Fruit fly (Drosophila melanogaster) whole organism, embryonic: ENCODE measurements around the gene Rnmt.

Experiments used
- Atf-2 ChIP-seq: fragments of 200-800 bp; sonication (Bioruptor generic); optimal IDR thresholded peaks from 2 replicates; lab custom pipeline; 2016; ENCODE audit warnings: missing biosample characterization, missing genetic modification characterization
- C15 ChIP-seq: fragments of 200-800 bp; sonication (Bioruptor generic); IDR thresholded peaks from 3 replicates; pipeline ENCODE4 v1.3.6; 2022; ENCODE audit warnings: missing biosample characterization, missing genetic modification characterization
- CG11696 ChIP-seq: fragments of 200-800 bp; sonication (Bioruptor generic); IDR thresholded peaks from 2 replicates; pipeline ENCODE4 v1.3.6; 2022; ENCODE audit warnings: missing biosample characterization, missing genetic modification characterization
- CG12744 ChIP-seq: fragments of 200-800 bp; sonication (Bioruptor generic); optimal IDR thresholded peaks from 2 replicates; lab custom pipeline; 2016; ENCODE audit warnings: missing biosample characterization, missing genetic modification characterization
- CG13287 ChIP-seq: fragments of 200-800 bp; sonication (Bioruptor generic); IDR thresholded peaks from 2 replicates; pipeline ENCODE4 v1.3.6; 2022; ENCODE audit warnings: missing biosample characterization, missing genetic modification characterization; ENCODE audit not compliant: partially characterized antibody
- CG15479 ChIP-seq: fragments of 200-800 bp; sonication (Bioruptor generic); optimal IDR thresholded peaks from 3 replicates; lab custom pipeline; 2019; ENCODE audit warnings: missing biosample characterization, mild to moderate bottlenecking, missing genetic modification characterization, moderate library complexity
- CG16779 ChIP-seq: fragments of 200-800 bp; sonication (Bioruptor generic); IDR thresholded peaks from 2 replicates; pipeline ENCODE4 v1.3.6; 2022; ENCODE audit warnings: missing biosample characterization, missing genetic modification characterization
- CG17359 ChIP-seq: fragments of 200-800 bp; sonication (Bioruptor generic); optimal IDR thresholded peaks from 3 replicates; lab custom pipeline; 2018; ENCODE audit warnings: missing biosample characterization, mild to moderate bottlenecking, missing genetic modification characterization, moderate library complexity
- CG17829 ChIP-seq: fragments of 200-800 bp; optimal IDR thresholded peaks from 2 replicates; lab custom pipeline; 2019; ENCODE audit warnings: missing biosample characterization, mild to moderate bottlenecking, missing genetic modification characterization, moderate library complexity
- CG30403 ChIP-seq: fragments of 200-800 bp; sonication (Bioruptor generic); optimal IDR thresholded peaks from 3 replicates; lab custom pipeline; 2016; ENCODE audit warnings: missing biosample characterization, missing genetic modification characterization
- CG4617 ChIP-seq: fragments of 200-800 bp; sonication (Bioruptor generic); optimal IDR thresholded peaks from 3 replicates; lab custom pipeline; 2016; ENCODE audit warnings: missing biosample characterization, missing genetic modification characterization, borderline replicate concordance
- CG4730 ChIP-seq: fragments of 200-800 bp; sonication (Bioruptor generic); IDR thresholded peaks from 2 replicates; pipeline ENCODE4 v1.3.6; 2022; ENCODE audit warnings: missing biosample characterization, missing genetic modification characterization
- CG4820 ChIP-seq: fragments of 200-800 bp; sonication (Bioruptor generic); optimal IDR thresholded peaks from 3 replicates; lab custom pipeline; 2016; ENCODE audit warnings: missing biosample characterization, missing genetic modification characterization
- CG5245 ChIP-seq: fragments of 200-800 bp; sonication (Bioruptor generic); optimal IDR thresholded peaks from 3 replicates; lab custom pipeline; 2016; ENCODE audit warnings: missing biosample characterization, missing genetic modification characterization
- CG6654 ChIP-seq: fragments of 200-800 bp; sonication (Bioruptor generic); optimal IDR thresholded peaks from 2 replicates; lab custom pipeline; 2017; ENCODE audit warnings: missing biosample characterization, mild to moderate bottlenecking, missing genetic modification characterization
- D19A ChIP-seq: fragments of 200-800 bp; optimal IDR thresholded peaks from 3 replicates; lab custom pipeline; 2019; ENCODE audit warnings: missing biosample characterization, mild to moderate bottlenecking, missing genetic modification characterization, moderate library complexity
- D19B ChIP-seq: fragments of 200-800 bp; sonication (Bioruptor generic); optimal IDR thresholded peaks from 2 replicates; lab custom pipeline; 2017; ENCODE audit warnings: missing biosample characterization, mild to moderate bottlenecking, missing genetic modification characterization
- ERR ChIP-seq: fragments of 200-800 bp; sonication (Bioruptor generic); optimal IDR thresholded peaks from 2 replicates; lab custom pipeline; 2016; ENCODE audit warnings: missing biosample characterization, missing genetic modification characterization
- Ets65A ChIP-seq: fragments of 200-800 bp; sonication (Bioruptor generic); peaks from one replicate; lab custom pipeline; 2016; ENCODE audit warnings: missing biosample characterization, missing genetic modification characterization
- Gsc ChIP-seq: fragments of 200-800 bp; sonication (Bioruptor generic); IDR thresholded peaks from 2 replicates; pipeline ENCODE4 v1.3.6; 2022; ENCODE audit warnings: missing biosample characterization, missing genetic modification characterization
- H15 ChIP-seq: fragments of 200-800 bp; sonication (Bioruptor generic); IDR thresholded peaks from 3 replicates; pipeline ENCODE4 v1.3.6; 2022; ENCODE audit warnings: missing biosample characterization, missing genetic modification characterization
- HHEX ChIP-seq: fragments of 200-800 bp; sonication (Bioruptor generic); optimal IDR thresholded peaks from 3 replicates; lab custom pipeline; 2017; ENCODE audit warnings: missing biosample characterization, mild to moderate bottlenecking, missing genetic modification characterization, missing genetic modification reagents
- HLH54F ChIP-seq: fragments of 200-800 bp; sonication (Bioruptor generic); optimal IDR thresholded peaks from 3 replicates; lab custom pipeline; 2016; ENCODE audit warnings: missing biosample characterization, missing genetic modification characterization
- Hand ChIP-seq: fragments of 200-800 bp; sonication (Bioruptor generic); optimal IDR thresholded peaks from 2 replicates; lab custom pipeline; 2017; ENCODE audit warnings: mild to moderate bottlenecking, missing biosample characterization, missing genetic modification reagents, missing genetic modification characterization
- Hsf ChIP-seq: fragments of 200-800 bp; sonication (Bioruptor generic); optimal IDR thresholded peaks from 3 replicates; lab custom pipeline; 2016; ENCODE audit warnings: missing biosample characterization, missing genetic modification characterization
- Max ChIP-seq: fragments of 200-800 bp; sonication (Bioruptor generic); optimal IDR thresholded peaks from 2 replicates; lab custom pipeline; 2016; ENCODE audit warnings: missing biosample characterization, mild to moderate bottlenecking, missing genetic modification characterization
- Mes4 ChIP-seq: fragments of 200-800 bp; sonication (Bioruptor generic); optimal IDR thresholded peaks from 2 replicates; lab custom pipeline; 2016; ENCODE audit warnings: missing biosample characterization, missing genetic modification characterization
- NFAT ChIP-seq: fragments of 200-800 bp; sonication (Bioruptor generic); IDR thresholded peaks from 2 replicates; pipeline ENCODE4 v1.3.6; 2022; ENCODE audit warnings: missing biosample characterization, missing genetic modification characterization
- Ptx1 ChIP-seq: fragments of 200-800 bp; sonication (Bioruptor generic); IDR thresholded peaks from 2 replicates; pipeline ENCODE4 v1.3.6; 2022; ENCODE audit warnings: missing biosample characterization, missing genetic modification characterization
- Rfx ChIP-seq: fragments of 200-800 bp; sonication (Bioruptor generic); IDR thresholded peaks from 2 replicates; pipeline ENCODE4 v1.3.6; 2022; ENCODE audit warnings: missing biosample characterization, missing genetic modification characterization
- Xbp1 ChIP-seq: fragments of 200-800 bp; sonication (Bioruptor generic); optimal IDR thresholded peaks from 3 replicates; lab custom pipeline; 2016; ENCODE audit warnings: missing biosample characterization, mild to moderate bottlenecking, missing genetic modification characterization
- ash1 ChIP-seq: fragments of 200-800 bp; sonication (Bioruptor generic); optimal IDR thresholded peaks from 2 replicates; lab custom pipeline; 2018; ENCODE audit warnings: missing biosample characterization, mild to moderate bottlenecking, missing genetic modification characterization
- bbx ChIP-seq: fragments of 200-800 bp; sonication (Bioruptor generic); IDR thresholded peaks from 2 replicates; pipeline ENCODE4 v1.3.6; 2022; ENCODE audit warnings: missing biosample characterization, missing genetic modification characterization; ENCODE audit not compliant: partially characterized antibody
- bowl ChIP-seq: fragments of 200-800 bp; sonication (Bioruptor generic); IDR thresholded peaks from 2 replicates; pipeline ENCODE4 v1.3.6; 2022; ENCODE audit warnings: missing biosample characterization, missing genetic modification characterization
- chinmo ChIP-seq: fragments of 200-800 bp; sonication (Bioruptor generic); IDR thresholded peaks from 4 replicates; pipeline ENCODE4 v1.3.6; 2022; ENCODE audit warnings: missing biosample characterization, missing genetic modification characterization; ENCODE audit not compliant: partially characterized antibody
- ci ChIP-seq: fragments of 200-800 bp; sonication (Bioruptor generic); IDR thresholded peaks from 3 replicates; pipeline ENCODE4 v1.3.6; 2022; ENCODE audit warnings: missing biosample characterization, missing genetic modification characterization
- dimm ChIP-seq: fragments of 200-800 bp; sonication (Bioruptor generic); IDR thresholded peaks from 2 replicates; pipeline ENCODE4 v1.3.6; 2022; ENCODE audit warnings: missing biosample characterization, missing genetic modification characterization
- gcm ChIP-seq: fragments of 200-800 bp; sonication (Bioruptor generic); optimal IDR thresholded peaks from 2 replicates; lab custom pipeline; 2019; ENCODE audit warnings: missing biosample characterization, mild to moderate bottlenecking, missing genetic modification characterization, moderate library complexity
- ind ChIP-seq: fragments of 200-800 bp; sonication (Bioruptor generic); optimal IDR thresholded peaks from 3 replicates; lab custom pipeline; 2016; ENCODE audit warnings: missing biosample characterization, missing genetic modification characterization
- inv ChIP-seq: fragments of 200-800 bp; sonication (Bioruptor generic); IDR thresholded peaks from 2 replicates; pipeline ENCODE4 v1.3.6; 2022; ENCODE audit warnings: missing biosample characterization, missing genetic modification characterization; ENCODE audit not compliant: partially characterized antibody
- otp ChIP-seq: fragments of 200-800 bp; sonication (Bioruptor generic); IDR thresholded peaks from 3 replicates; pipeline ENCODE4, ENCODE4 v1.3.6; 2022; ENCODE audit warnings: missing biosample characterization, missing genetic modification characterization
- pfk ChIP-seq: fragments of 200-800 bp; sonication (Bioruptor generic); optimal IDR thresholded peaks from 2 replicates; lab custom pipeline; 2018; ENCODE audit warnings: missing biosample characterization, mild to moderate bottlenecking, missing genetic modification characterization, moderate library complexity
- pita ChIP-seq: fragments of 200-800 bp; sonication (Bioruptor generic); optimal IDR thresholded peaks from 2 replicates; lab custom pipeline; 2017; ENCODE audit warnings: missing biosample characterization, mild to moderate bottlenecking, missing genetic modification characterization
- rib ChIP-seq: fragments of 200-800 bp; sonication (Bioruptor generic); IDR thresholded peaks from 2 replicates; pipeline ENCODE4 v1.3.6; 2022; ENCODE audit warnings: missing biosample characterization, missing genetic modification characterization
- sens-2 ChIP-seq: fragments of 200-800 bp; sonication (Bioruptor generic); IDR thresholded peaks from 2 replicates; pipeline ENCODE4 v1.3.6; 2022; ENCODE audit warnings: missing biosample characterization, missing genetic modification characterization
- sim ChIP-seq: fragments of 200-800 bp; sonication (Bioruptor generic); IDR thresholded peaks from 2 replicates; pipeline ENCODE4 v1.3.6; 2022; ENCODE audit warnings: missing biosample characterization, missing genetic modification characterization
- ssp ChIP-seq: fragments of 200-800 bp; sonication (Bioruptor generic); IDR thresholded peaks from 2 replicates; pipeline ENCODE4 v1.3.6; 2022; ENCODE audit warnings: missing biosample characterization, missing genetic modification characterization
- sug ChIP-seq: fragments of 200-800 bp; optimal IDR thresholded peaks from 2 replicates; lab custom pipeline; 2019; ENCODE audit warnings: missing biosample characterization, mild to moderate bottlenecking, missing genetic modification characterization, moderate library complexity
- toy ChIP-seq: fragments of 200-800 bp; sonication (Bioruptor generic); IDR thresholded peaks from 2 replicates; pipeline ENCODE4 v1.3.6; 2022; ENCODE audit warnings: missing biosample characterization, missing genetic modification characterization
- trem ChIP-seq: fragments of 200-800 bp; optimal IDR thresholded peaks from 3 replicates; lab custom pipeline; 2019; ENCODE audit warnings: missing biosample characterization, mild to moderate bottlenecking, missing genetic modification characterization, moderate library complexity
- yki ChIP-seq: fragments of >200 bp; optimal IDR thresholded peaks from 3 replicates; lab custom pipeline; 2018
- zen2 ChIP-seq: fragments of 200-800 bp; sonication (Bioruptor generic); IDR thresholded peaks from 3 replicates; pipeline ENCODE4 v1.3.6; 2022; ENCODE audit warnings: missing biosample characterization, missing genetic modification characterization; ENCODE audit not compliant: partially characterized antibody
- zf30C ChIP-seq: fragments of 200-800 bp; sonication (Bioruptor generic); optimal IDR thresholded peaks from 3 replicates; lab custom pipeline; 2018; ENCODE audit warnings: missing biosample characterization, mild to moderate bottlenecking, missing genetic modification characterization

Rnmt gene

dm6 chr2L:15039309-15039772, 29.6 kb downstream of the Rnmt start (continued):
- TF ChIP-seq CG12744 (GFP tag; lab: Kevin White, UChicago) (no peak), C15 (GFP tag; lab: Robert Waterston, UW) (no peak), HHEX (GFP tag; lab: Kevin White, UChicago) (no peak), ind (peak; percentile 15), CG13287 (GFP tag; lab: Robert Waterston, UW) (peak; percentile 81), sug (no peak), CG4730 (GFP tag; lab: Robert Waterston, UW) (no peak), zen2 (GFP tag; lab: Robert Waterston, UW) (peak; percentile 88), sens-2 (GFP tag; lab: Robert Waterston, UW) (no peak), CG4617 (GFP tag; lab: Kevin White, UChicago) (peak; percentile 36), Xbp1 (GFP tag; lab: Kevin White, UChicago) (peak; percentile 41), pfk (no peak), yki (no peak), Ets65A (GFP tag; lab: Kevin White, UChicago) (peak; percentile 86), HLH54F (peak; percentile 23), D19A (tag; lab: Kevin White, UChicago) (no peak), trem (tag; lab: Kevin White, UChicago) (peak; percentile 58), Hsf (GFP tag; lab: Kevin White, UChicago) (no peak), ERR (GFP tag; lab: Kevin White, UChicago) (no peak), Max (GFP tag; lab: Kevin White, UChicago) (no peak), bbx (peak; percentile 91), D19B (GFP tag; lab: Kevin White, UChicago) (no peak), H15 (GFP tag; lab: Robert Waterston, UW) (no peak), Ptx1 (GFP tag; lab: Robert Waterston, UW) (peak; percentile 52), chinmo (GFP tag; lab: Robert Waterston, UW) (peak; percentile 73; the same call in 1 of the 4 replicates), CG17829 (tag; lab: Kevin White, UChicago) (no peak), sim (no peak), Mes4 (GFP tag; lab: Kevin White, UChicago) (no peak), CG15479 (peak; percentile 15), ssp (GFP tag; lab: Robert Waterston, UW) (no peak), CG30403 (GFP tag; lab: Kevin White, UChicago) (peak; percentile 17), CG11696 (no peak), Hand (GFP tag; lab: Kevin White, UChicago) (no peak), CG17359 (no peak), CG6654 (GFP tag; lab: Kevin White, UChicago) (no peak), otp (GFP tag; lab: Robert Waterston, UW) (no peak), CG4820 (no peak), Rfx (GFP tag; lab: Robert Waterston, UW) (no peak), bowl (GFP tag; lab: Robert Waterston, UW) (no peak), zf30C (no peak), dimm (GFP tag; lab: Robert Waterston, UW) (no peak), toy (GFP tag; lab: Robert Waterston, UW) (no peak), rib (GFP tag; lab: Robert Waterston, UW) (no peak), inv (GFP tag; lab: Robert Waterston, UW) (peak; percentile 84), NFAT (GFP tag; lab: Robert Waterston, UW) (peak; percentile 72), ci (GFP tag; lab: Robert Waterston, UW) (no peak), ash1 (GFP tag; lab: Kevin White, UChicago) (no peak), gcm (GFP tag; lab: Kevin White, UChicago) (no peak), Atf-2 (GFP tag; lab: Kevin White, UChicago) (no peak), CG5245 (GFP tag; lab: Kevin White, UChicago) (no peak), CG16779 (GFP tag; lab: Robert Waterston, UW) (no peak), Gsc (GFP tag; lab: Robert Waterston, UW) (no peak), pita (GFP tag; lab: Kevin White, UChicago) (no peak)
